Worm (Caenorhabditis elegans): Measurements from ENCODE around the gene K12H4.3.

Gene K12H4.3

ce11 chrIII:8010260-8010822 lies 35.5 kb upstream of the K12H4.3 start, which contains the start of gene cit-1.2:
Gene cit-1.2 (plus strand): TSS chrIII:8010772.
- no peak for TF ChIP-seq F33H1.4 (GFP tag; IDR thresholded peaks at IDR 0.05)
- no peak for TF ChIP-seq ztf-26 (tag; optimal IDR thresholded peaks at IDR 0.05)
- no peak for TF ChIP-seq egl-18 (GFP tag; IDR thresholded peaks at IDR 0.05)
- TF ChIP-seq nfyb-1 (GFP tag; IDR thresholded peaks at IDR 0.05): 0 out of 2 replicates have a peak, but pooled peaks have one; percentile 30
- TF ChIP-seq cebp-1 (GFP tag; IDR thresholded peaks at IDR 0.05): peak; percentile 23; the same call in 1 of the 2 replicates
- peak; percentile 67 for TF ChIP-seq cebp-1 (tag; optimal IDR thresholded peaks at IDR 0.05)
- no peak for TF ChIP-seq attf-5 (GFP tag; optimal IDR thresholded peaks at IDR 0.05)
- TF ChIP-seq pbrm-1 (GFP tag; IDR thresholded peaks at IDR 0.05): 0 out of 2 replicates have a peak, but pooled peaks have one; percentile 19

DNA sequence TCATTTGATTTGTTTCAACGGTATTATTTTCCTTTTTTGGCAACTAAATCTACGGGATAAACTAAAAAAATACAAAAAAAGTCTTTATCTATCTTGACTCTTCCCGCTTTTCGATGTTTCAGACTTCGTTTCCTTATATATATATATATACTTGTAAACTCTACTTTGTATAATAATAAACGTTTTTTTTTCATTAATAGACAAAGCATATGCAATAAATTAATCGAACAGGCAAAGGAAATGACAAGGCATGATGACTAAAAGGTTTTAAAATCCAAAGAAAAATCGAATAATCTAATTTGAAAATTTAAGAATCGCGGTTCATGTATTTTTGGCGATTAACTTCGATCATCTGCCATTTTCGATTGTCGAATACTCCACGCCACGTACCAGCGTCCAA lies 32.3 kb upstream of the K12H4.3 start:
- peak; percentile 91 for TF ChIP-seq him-1 (tag; optimal IDR thresholded peaks at IDR 0.05)
- TF ChIP-seq madf-6 (GFP tag; IDR thresholded peaks at IDR 0.05): 0 out of 2 replicates have a peak, but pooled peaks have one; percentile 23
- peak; percentile 31 for TF ChIP-seq athp-1 (tag; optimal IDR thresholded peaks at IDR 0.05)
- peak; percentile 25 for TF ChIP-seq hrde-1 (tag; optimal IDR thresholded peaks at IDR 0.05; ENCODE audit: borderline replicate concordance)
- TF ChIP-seq unc-130 (GFP tag; optimal IDR thresholded peaks at IDR 0.05): peak; percentile 3
- no peak for TF ChIP-seq C06A6.2 (GFP tag; conservative IDR thresholded peaks at IDR 0.05)
- TF ChIP-seq lsl-1 (GFP tag; optimal IDR thresholded peaks at IDR 0.05): no peak

ce11 chrIII:8016438-8016837 lies 29.4 kb upstream of the K12H4.3 start, which contains the start of gene F44B9.5:
Gene F44B9.5 (minus strand): TSS chrIII:8016538.
- TF ChIP-seq attf-5 (GFP tag; optimal IDR thresholded peaks at IDR 0.05) (no peak), ccch-3 (GFP tag; optimal IDR thresholded peaks at IDR 0.05) (no peak), lsy-27 (tag; optimal IDR thresholded peaks at IDR 0.05; ENCODE audit: borderline replicate concordance, insufficient read depth) (no peak), lir-1 (GFP tag; conservative IDR thresholded peaks at IDR 0.05) (no peak), efl-1 (GFP tag; optimal IDR thresholded peaks at IDR 0.05) (no peak), let-526 (GFP tag; IDR thresholded peaks at IDR 0.05) (no peak), bed-2 (GFP tag; IDR thresholded peaks at IDR 0.05) (no peak), somi-1 (GFP tag; optimal IDR thresholded peaks at IDR 0.05) (no peak), madf-3 (GFP tag; IDR thresholded peaks at IDR 0.05) (no peak), F52B5.7 (tag; optimal IDR thresholded peaks at IDR 0.05) (no peak), cebp-2 (GFP tag; IDR thresholded peaks at IDR 0.05) (no peak)

ce11 chrIII:8017053-8017452 lies 28.8 kb upstream of the K12H4.3 start:
- no peak for TF ChIP-seq mxl-1 (tag; optimal IDR thresholded peaks at IDR 0.05)
- no peak for TF ChIP-seq rcor-1 (GFP tag; IDR thresholded peaks at IDR 0.05)
- no peak for TF ChIP-seq unc-130 (GFP tag; optimal IDR thresholded peaks at IDR 0.05)
- TF ChIP-seq egrh-3 (GFP tag; IDR thresholded peaks at IDR 0.05): no peak
- no peak for TF ChIP-seq ceh-100 (GFP tag; IDR thresholded peaks at IDR 0.05)
- no peak for TF ChIP-seq Y53G8AR.9 (GFP tag; conservative IDR thresholded peaks at IDR 0.05)
- TF ChIP-seq ztf-6 (GFP tag; IDR thresholded peaks at IDR 0.05): no peak
- no peak for TF ChIP-seq K11D2.4 (GFP tag; IDR thresholded peaks at IDR 0.05)
- TF ChIP-seq ztf-28 (GFP tag; IDR thresholded peaks at IDR 0.05): no peak
- TF ChIP-seq ztf-25 (GFP tag; IDR thresholded peaks at IDR 0.05): no peak
- no peak for TF ChIP-seq dpff-1 (tag; optimal IDR thresholded peaks at IDR 0.05)
- TF ChIP-seq ztf-3 (GFP tag; optimal IDR thresholded peaks at IDR 0.05): no peak
